Worm (Caenorhabditis elegans): ENCODE data around the gene mrt-2.
"Not testable (repeated sequence)": the region's sequence is repeated elsewhere in the genome, so short reads cannot be mapped to it uniquely, and the experiment has no call there.

Gene mrt-2

DNA sequence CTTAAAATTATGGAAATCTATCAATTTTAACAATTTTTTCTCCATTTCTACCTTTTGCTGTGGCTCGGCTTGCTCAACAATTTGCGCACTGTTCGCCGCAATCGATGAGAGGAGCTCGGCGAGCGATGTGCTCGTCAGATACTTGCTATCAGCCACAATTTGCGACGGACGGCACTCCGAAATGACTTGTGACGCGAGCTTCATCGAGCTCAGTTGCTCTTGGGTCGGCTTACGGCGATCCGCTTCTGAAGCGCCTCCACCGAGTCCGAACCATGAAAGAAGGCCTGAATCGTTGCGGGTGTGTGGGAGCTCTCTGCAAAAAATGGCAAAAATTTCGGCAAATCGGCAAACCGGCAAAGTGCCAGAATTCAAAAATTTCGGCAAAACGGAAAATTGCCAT lies 14.1 kb downstream of the mrt-2 start:
- TF ChIP-seq nhr-76 (tag; optimal IDR thresholded peaks at IDR 0.05), result no peak
- no peak for TF ChIP-seq jun-1 (tag; optimal IDR thresholded peaks at IDR 0.05)
- TF ChIP-seq R02D3.7 (tag; optimal IDR thresholded peaks at IDR 0.05), result no peak
- no peak for TF ChIP-seq ceh-28 (tag; optimal IDR thresholded peaks at IDR 0.05)
- no peak for TF ChIP-seq pqm-1 (tag; optimal IDR thresholded peaks at IDR 0.05)
- no peak for TF ChIP-seq nhr-23 (tag; optimal IDR thresholded peaks at IDR 0.05)
- no peak for TF ChIP-seq fkh-10 (GFP tag; optimal IDR thresholded peaks at IDR 0.05)
- TF ChIP-seq daf-12 (tag; optimal IDR thresholded peaks at IDR 0.05), result no peak
- TF ChIP-seq fkh-2 (tag; optimal IDR thresholded peaks at IDR 0.05), result no peak
- no peak for TF ChIP-seq skn-1 (tag; optimal IDR thresholded peaks at IDR 0.05)

DNA sequence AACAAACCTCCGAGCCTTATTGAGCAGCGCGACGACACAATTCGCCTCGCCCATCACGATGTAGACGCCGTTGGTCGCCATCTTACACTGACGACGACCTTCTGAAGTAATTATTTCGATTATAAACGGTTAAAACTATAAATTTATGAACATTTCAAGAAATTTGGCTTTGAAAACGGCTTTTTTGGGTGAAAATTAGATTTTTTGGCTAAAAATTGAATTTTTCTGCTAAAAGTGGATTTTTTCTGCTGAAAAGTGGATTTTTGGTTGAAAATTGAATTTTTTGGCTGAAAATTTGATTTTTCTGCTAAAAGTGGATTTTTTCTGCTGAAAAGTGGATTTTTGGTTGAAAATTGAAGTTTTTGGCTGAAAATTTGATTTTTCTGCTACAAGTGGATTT lies 27.0 kb downstream of the mrt-2 start, which contains the start of gene gbf-1:
gbf-1 (minus strand) TSS at position 101 of the 400 bp plus-strand sequence.
- TF ChIP-seq nhr-11 (tag; optimal IDR thresholded peaks at IDR 0.05); snpc-4 (tag; optimal IDR thresholded peaks at IDR 0.05); nfya-1 (tag; optimal IDR thresholded peaks at IDR 0.05; ENCODE audit: insufficient read depth): not testable (repeated sequence)

DNA sequence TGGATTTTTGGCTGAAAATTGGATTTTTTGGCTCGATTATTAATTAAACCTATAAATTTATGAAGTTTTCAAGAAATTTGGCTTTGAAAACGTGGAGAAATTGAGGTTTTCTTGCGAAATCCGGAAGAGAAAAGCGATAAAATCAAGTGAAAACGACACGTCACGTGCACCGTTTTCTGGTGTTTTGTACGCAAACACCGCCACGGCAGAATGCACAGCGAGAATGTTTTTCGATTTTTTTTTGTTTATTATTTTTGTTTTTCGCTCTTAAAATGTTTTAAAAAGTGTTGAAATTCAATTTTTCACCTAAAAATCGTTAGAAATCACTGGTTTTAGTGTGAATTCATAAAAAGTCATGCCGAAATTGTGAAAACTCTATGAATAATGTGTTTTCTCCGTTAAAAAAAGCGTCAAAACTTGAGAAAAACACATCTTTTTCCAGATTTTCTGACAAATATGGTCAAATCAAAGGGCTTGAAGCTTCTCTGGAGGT lies 28.0 kb downstream of the mrt-2 start, which contains the start of gene immp-1:
immp-1 (plus strand) TSS at position 443 of the 493 bp plus-strand sequence.
- TF ChIP-seq ztf-4 (tag; optimal IDR thresholded peaks at IDR 0.05) (no peak), lin-15B (tag; optimal IDR thresholded peaks at IDR 0.05) (peak; percentile 29), pha-4 (tag; optimal IDR thresholded peaks at IDR 0.05) (peak; percentile 70), mml-1 (tag; optimal IDR thresholded peaks at IDR 0.05) (no peak), mdl-1 (tag; optimal IDR thresholded peaks at IDR 0.05) (no peak), lin-39 (tag; optimal IDR thresholded peaks at IDR 0.05) (no peak), nhr-76 (tag; optimal IDR thresholded peaks at IDR 0.05) (no peak), fkh-2 (tag; optimal IDR thresholded peaks at IDR 0.05) (no peak), tbx-2 (tag; optimal IDR thresholded peaks at IDR 0.05) (no peak), snpc-4 (tag; optimal IDR thresholded peaks at IDR 0.05) (peak; percentile 44), nfya-1 (tag; optimal IDR thresholded peaks at IDR 0.05; ENCODE audit: insufficient read depth) (peak; percentile 58), ama-1 (optimal IDR thresholded peaks at IDR 0.05) (no peak), nhr-23 (tag; optimal IDR thresholded peaks at IDR 0.05) (peak; percentile 68), egl-27 (tag; optimal IDR thresholded peaks at IDR 0.05) (no peak), nhr-77 (tag; optimal IDR thresholded peaks at IDR 0.05) (no peak), fos-1 (tag; optimal IDR thresholded peaks at IDR 0.05) (no peak), ceh-82 (tag; optimal IDR thresholded peaks at IDR 0.05) (no peak), nhr-67 (tag; optimal IDR thresholded peaks at IDR 0.05) (no peak), sea-2 (GFP tag; optimal IDR thresholded peaks at IDR 0.05) (no peak), pqm-1 (tag; optimal IDR thresholded peaks at IDR 0.05) (no peak), nhr-12 (tag; optimal IDR thresholded peaks at IDR 0.05) (no peak), ZK546.5 (tag; optimal IDR thresholded peaks at IDR 0.05) (no peak), nhr-25 (tag; optimal IDR thresholded peaks at IDR 0.05) (peak; percentile 28), fkh-10 (GFP tag; optimal IDR thresholded peaks at IDR 0.05) (no peak), egl-5 (tag; optimal IDR thresholded peaks at IDR 0.05) (peak; percentile 22)

DNA sequence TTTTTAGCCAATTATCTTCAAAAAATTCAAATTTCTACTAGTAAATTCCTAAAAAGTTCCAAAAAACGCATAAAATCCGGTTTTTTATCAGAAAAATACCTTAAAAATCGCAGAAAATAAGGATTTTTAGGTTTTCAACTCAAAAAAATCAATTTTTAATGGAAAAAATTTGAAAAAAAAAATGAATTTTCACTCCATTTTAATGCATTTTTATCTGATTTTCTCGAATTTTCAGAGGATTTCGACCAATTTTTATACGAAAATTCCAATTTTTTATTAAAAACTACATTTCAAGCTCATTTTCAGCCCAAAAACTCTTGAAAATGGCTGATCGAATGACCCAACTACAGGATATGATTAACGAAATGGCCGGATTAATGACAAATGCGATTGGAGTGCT lies 30.8 kb downstream of the mrt-2 start, which contains the start of gene mdt-21:
mdt-21 (plus strand) TSS at position 301 of the 400 bp plus-strand sequence.
- TF ChIP-seq fkh-2 (tag; optimal IDR thresholded peaks at IDR 0.05) (no peak), eor-1 (tag; optimal IDR thresholded peaks at IDR 0.05) (no peak), elt-2 (tag; optimal IDR thresholded peaks at IDR 0.05) (no peak), ceh-9 (tag; optimal IDR thresholded peaks at IDR 0.05) (no peak), egl-27 (tag; optimal IDR thresholded peaks at IDR 0.05) (no peak), mml-1 (tag; optimal IDR thresholded peaks at IDR 0.05) (no peak), unc-39 (tag; optimal IDR thresholded peaks at IDR 0.05) (no peak), lsy-12 (tag; optimal IDR thresholded peaks at IDR 0.05) (no peak), ZK546.5 (tag; optimal IDR thresholded peaks at IDR 0.05) (no peak), nhr-11 (tag; optimal IDR thresholded peaks at IDR 0.05) (no peak), nhr-43 (tag; optimal IDR thresholded peaks at IDR 0.05; ENCODE audit: poor library complexity, severe bottlenecking) (no peak), lin-39 (tag; optimal IDR thresholded peaks at IDR 0.05) (no peak), elt-1 (tag; optimal IDR thresholded peaks at IDR 0.05) (no peak)
